Fruit fly (Drosophila melanogaster): ENCODE data around the gene Idi.

dm6 chr3R:21288462-21288861 lies 18.5 kb downstream of the Idi start:
- TF ChIP-seq insv (optimal IDR thresholded peaks at IDR 0.05) (no peak), ttk (optimal IDR thresholded peaks at IDR 0.05) (no peak)
